Fruit fly (Drosophila melanogaster) whole organism, embryonic: ENCODE measurements around the gene frma.

ENCODE experiments used
- Awh ChIP-seq: fragments of 200-800 bp; sonication (Bioruptor generic); IDR thresholded peaks from 2 replicates; pipeline ENCODE4, ENCODE4 v1.3.6; 2022; ENCODE audit warnings: missing biosample characterization, missing genetic modification characterization
- Bteb2 ChIP-seq: fragments of 200-800 bp; sonication (Bioruptor generic); optimal IDR thresholded peaks from 2 replicates; lab custom pipeline; 2016; ENCODE audit warnings: missing biosample characterization, missing genetic modification characterization
- CG11723 ChIP-seq: fragments of 200-800 bp; sonication (Bioruptor generic); optimal IDR thresholded peaks from 2 replicates; lab custom pipeline; 2017; ENCODE audit warnings: missing biosample characterization, mild to moderate bottlenecking, missing genetic modification characterization
- CG12299 ChIP-seq: fragments of 200-800 bp; sonication (Bioruptor generic); optimal IDR thresholded peaks from 2 replicates; lab custom pipeline; 2018; ENCODE audit warnings: missing biosample characterization, mild to moderate bottlenecking, missing genetic modification characterization
- CG14014 ChIP-seq: fragments of 200-800 bp; sonication (Bioruptor generic); IDR thresholded peaks from 2 replicates; pipeline ENCODE4 v1.3.6; 2022; ENCODE audit warnings: missing biosample characterization, missing genetic modification characterization
- CG16815 ChIP-seq: fragments of 200-800 bp; sonication (Bioruptor generic); optimal IDR thresholded peaks from 3 replicates; lab custom pipeline; 2017; ENCODE audit warnings: missing biosample characterization, mild to moderate bottlenecking, missing genetic modification characterization
- CG17385 ChIP-seq: fragments of 200-800 bp; sonication (Bioruptor generic); optimal IDR thresholded peaks from 3 replicates; lab custom pipeline; 2018; ENCODE audit warnings: missing biosample characterization, mild to moderate bottlenecking, missing genetic modification characterization
- CG17912 ChIP-seq: fragments of 200-800 bp; sonication (Bioruptor generic); optimal IDR thresholded peaks from 2 replicates; lab custom pipeline; 2018; ENCODE audit warnings: missing biosample characterization, mild to moderate bottlenecking, missing genetic modification characterization
- CG2678 ChIP-seq: fragments of 200-800 bp; sonication (Bioruptor generic); optimal IDR thresholded peaks from 3 replicates; lab custom pipeline; 2019; ENCODE audit warnings: missing biosample characterization, mild to moderate bottlenecking, missing genetic modification characterization, moderate library complexity
- CG5180 ChIP-seq: fragments of 200-800 bp; sonication (Bioruptor generic); optimal IDR thresholded peaks from 3 replicates; lab custom pipeline; 2017; ENCODE audit warnings: missing biosample characterization, missing genetic modification characterization, mild to moderate bottlenecking, moderate library complexity, missing genetic modification reagents
- CG6254 ChIP-seq: fragments of 200-800 bp; sonication (Bioruptor generic); optimal IDR thresholded peaks from 3 replicates; lab custom pipeline; 2017; ENCODE audit warnings: mild to moderate bottlenecking, missing biosample characterization, missing genetic modification reagents, missing genetic modification characterization
- CG6791 ChIP-seq: fragments of 200-800 bp; sonication (Bioruptor generic); IDR thresholded peaks from 3 replicates; pipeline ENCODE4 v1.3.6; 2022; ENCODE audit warnings: missing biosample characterization, missing genetic modification characterization; ENCODE audit not compliant: partially characterized antibody
- CG6854 ChIP-seq: fragments of 200-800 bp; sonication (Bioruptor generic); optimal IDR thresholded peaks from 3 replicates; lab custom pipeline; 2017; ENCODE audit warnings: missing biosample characterization, mild to moderate bottlenecking, missing genetic modification characterization
- CG7556 ChIP-seq: fragments of 200-800 bp; sonication (Bioruptor generic); optimal IDR thresholded peaks from 2 replicates; lab custom pipeline; 2017; ENCODE audit warnings: missing biosample characterization, mild to moderate bottlenecking, missing genetic modification characterization
- CG7745 ChIP-seq: fragments of 200-800 bp; sonication (Bioruptor generic); optimal IDR thresholded peaks from 2 replicates; lab custom pipeline; 2018; ENCODE audit warnings: missing biosample characterization, mild to moderate bottlenecking, missing genetic modification characterization, moderate library complexity
- CG8359 ChIP-seq: fragments of 200-800 bp; sonication (Bioruptor generic); optimal IDR thresholded peaks from 2 replicates; lab custom pipeline; 2017; ENCODE audit warnings: missing biosample characterization, mild to moderate bottlenecking, missing genetic modification characterization, borderline replicate concordance
- CG8388 ChIP-seq: fragments of 200-800 bp; sonication (Bioruptor generic); optimal IDR thresholded peaks from 2 replicates; lab custom pipeline; 2019; ENCODE audit warnings: missing biosample characterization, mild to moderate bottlenecking, missing genetic modification characterization, moderate library complexity
- CHES-1-like ChIP-seq: fragments of 200-800 bp; sonication (Bioruptor generic); optimal IDR thresholded peaks from 2 replicates; lab custom pipeline; 2016; ENCODE audit warnings: missing biosample characterization, missing genetic modification characterization
- CTCF ChIP-seq: fragments of 200-800 bp; sonication (Bioruptor generic); optimal IDR thresholded peaks from 2 replicates; lab custom pipeline; 2017; ENCODE audit warnings: missing biosample characterization, mild to moderate bottlenecking, missing genetic modification characterization, moderate library complexity
- Camta ChIP-seq: fragments of 200-800 bp; sonication (Bioruptor generic); optimal IDR thresholded peaks from 2 replicates; lab custom pipeline; 2016; ENCODE audit warnings: missing biosample characterization, missing genetic modification characterization
- Dbx ChIP-seq: fragments of 200-800 bp; sonication (Bioruptor generic); IDR thresholded peaks from 3 replicates; pipeline ENCODE4 v1.3.6; 2022; ENCODE audit warnings: missing biosample characterization, missing genetic modification characterization
- Doc3 ChIP-seq: fragments of 200-800 bp; sonication (Bioruptor generic); IDR thresholded peaks from 3 replicates; pipeline ENCODE4 v1.3.6; 2022; ENCODE audit warnings: missing biosample characterization, missing genetic modification characterization; ENCODE audit not compliant: partially characterized antibody
- E2f1 ChIP-seq: fragments of 200-800 bp; sonication (Bioruptor generic); IDR thresholded peaks from 2 replicates; pipeline ENCODE4 v1.3.6; 2022; ENCODE audit warnings: missing biosample characterization, missing genetic modification characterization
- HmgZ ChIP-seq: fragments of 200-800 bp; sonication (Bioruptor generic); optimal IDR thresholded peaks from 2 replicates; lab custom pipeline; 2018; ENCODE audit warnings: missing biosample characterization, mild to moderate bottlenecking, missing genetic modification characterization
- Hmr ChIP-seq: fragments of 200-800 bp; sonication (Bioruptor generic); optimal IDR thresholded peaks from 3 replicates; lab custom pipeline; 2017; ENCODE audit warnings: mild to moderate bottlenecking, missing biosample characterization, missing genetic modification reagents, missing genetic modification characterization
- Med ChIP-seq: fragments of 200-800 bp; sonication (Bioruptor generic); peaks from one replicate; lab custom pipeline; 2016; ENCODE audit warnings: missing biosample characterization, missing genetic modification characterization, mild to moderate bottlenecking, inconsistent platforms, moderate library complexity
- Oaz ChIP-seq: fragments of 200-800 bp; sonication (Bioruptor generic); IDR thresholded peaks from 2 replicates; pipeline ENCODE4 v1.3.6; 2022; ENCODE audit warnings: missing biosample characterization, missing genetic modification characterization
- Optix ChIP-seq: fragments of 200-800 bp; sonication (Bioruptor generic); IDR thresholded peaks from 3 replicates; pipeline ENCODE4 v1.3.6; 2022; ENCODE audit warnings: missing biosample characterization, missing genetic modification characterization
- Pdp1 ChIP-seq, 2 experiments: fragments of 200-800 bp; sonication (Bioruptor generic); optimal IDR thresholded peaks; 3 replicates each; lab custom pipeline; 2016; ENCODE audit warnings: missing biosample characterization in 2 of 2, missing genetic modification characterization in 2 of 2, mild to moderate bottlenecking in 1 of 2, moderate library complexity in 1 of 2
- Poxn ChIP-seq: fragments of 200-800 bp; sonication (Bioruptor generic); IDR thresholded peaks from 2 replicates; pipeline ENCODE4 v1.3.6; 2022; ENCODE audit warnings: missing biosample characterization, missing genetic modification characterization
- Side ChIP-seq: fragments of 200-800 bp; sonication (Bioruptor generic); optimal IDR thresholded peaks from 2 replicates; lab custom pipeline; 2016; ENCODE audit warnings: missing biosample characterization, missing genetic modification characterization
- Sox100B ChIP-seq: fragments of 200-800 bp; sonication (Bioruptor generic); optimal IDR thresholded peaks from 3 replicates; lab custom pipeline; 2018; ENCODE audit warnings: missing biosample characterization, mild to moderate bottlenecking, missing genetic modification characterization
- crol ChIP-seq: fragments of 200-800 bp; sonication (Bioruptor generic); IDR thresholded peaks from 2 replicates; pipeline ENCODE4 v1.3.6; 2022; ENCODE audit warnings: missing biosample characterization, missing genetic modification characterization
- cwo ChIP-seq: fragments of 200-800 bp; sonication (Bioruptor generic); optimal IDR thresholded peaks from 3 replicates; lab custom pipeline; 2017; ENCODE audit warnings: missing biosample characterization, missing genetic modification characterization, mild to moderate bottlenecking, moderate library complexity, missing genetic modification reagents
- gcm2 ChIP-seq: fragments of 200-800 bp; sonication (Bioruptor generic); optimal IDR thresholded peaks from 2 replicates; lab custom pipeline; 2016; ENCODE audit warnings: missing biosample characterization, missing genetic modification characterization
- gsb-n ChIP-seq: fragments of 200-800 bp; sonication (Bioruptor generic); optimal IDR thresholded peaks from 3 replicates; lab custom pipeline; 2018; ENCODE audit warnings: missing biosample characterization, mild to moderate bottlenecking, missing genetic modification characterization
- her ChIP-seq: fragments of 200-800 bp; sonication (Bioruptor generic); optimal IDR thresholded peaks from 2 replicates; lab custom pipeline; 2016; ENCODE audit warnings: missing biosample characterization, missing genetic modification characterization
- jigr1 ChIP-seq: fragments of 200-800 bp; sonication (Bioruptor generic); IDR thresholded peaks from 3 replicates; pipeline ENCODE4 v1.3.6; 2022; ENCODE audit warnings: missing biosample characterization, missing genetic modification characterization
- lilli ChIP-seq: fragments of 200-800 bp; sonication (Bioruptor generic); optimal IDR thresholded peaks from 3 replicates; lab custom pipeline; 2016; ENCODE audit warnings: missing biosample characterization, missing genetic modification characterization
- odd ChIP-seq: fragments of 200-800 bp; sonication (Bioruptor generic); optimal IDR thresholded peaks from 2 replicates; lab custom pipeline; 2017; ENCODE audit warnings: missing biosample characterization, mild to moderate bottlenecking, missing genetic modification characterization
- rib ChIP-seq: fragments of 200-800 bp; sonication (Bioruptor generic); IDR thresholded peaks from 2 replicates; pipeline ENCODE4 v1.3.6; 2022; ENCODE audit warnings: missing biosample characterization, missing genetic modification characterization
- scrt ChIP-seq: fragments of 200-800 bp; sonication (Bioruptor generic); optimal IDR thresholded peaks from 2 replicates; lab custom pipeline; 2018; ENCODE audit warnings: missing biosample characterization, mild to moderate bottlenecking, missing genetic modification characterization, moderate library complexity
- sqz ChIP-seq: fragments of 200-800 bp; sonication (Bioruptor generic); optimal IDR thresholded peaks from 3 replicates; lab custom pipeline; 2018; ENCODE audit warnings: missing biosample characterization, mild to moderate bottlenecking, missing genetic modification characterization
- tgo ChIP-seq: fragments of 200-800 bp; sonication (Bioruptor generic); IDR thresholded peaks from 3 replicates; pipeline ENCODE4 v1.3.6; 2022; ENCODE audit warnings: missing biosample characterization, missing genetic modification characterization
- tll ChIP-seq, 2 experiments: fragments of 200-800 bp in 1 of 2; fragments of >200 bp in 1 of 2; sonication (Bioruptor generic) in 1 of 2; optimal IDR thresholded peaks; 2 replicates each; lab custom pipeline; 2017 to 2019; ENCODE audit warnings: missing biosample characterization in 2 of 2, missing genetic modification characterization in 2 of 2, mild to moderate bottlenecking in 1 of 2, moderate library complexity in 1 of 2
- tna ChIP-seq: fragments of 200-800 bp; sonication (Bioruptor generic); IDR thresholded peaks from 2 replicates; pipeline ENCODE4 v1.3.6; 2022; ENCODE audit warnings: missing biosample characterization, missing genetic modification characterization; ENCODE audit not compliant: partially characterized antibody
- twi ChIP-seq: fragments of 200-800 bp; optimal IDR thresholded peaks from 2 replicates; lab custom pipeline; 2019; ENCODE audit warnings: missing biosample characterization, mild to moderate bottlenecking, missing genetic modification characterization, moderate library complexity
- vnd ChIP-seq: fragments of 200-800 bp; sonication (Bioruptor generic); IDR thresholded peaks from 3 replicates; pipeline ENCODE4 v1.3.6; 2022; ENCODE audit warnings: missing biosample characterization, missing genetic modification characterization; ENCODE audit not compliant: partially characterized antibody

frma gene

dm6 chrX:5516783-5517571, 21.1 kb upstream of the frma start (continued):
- TF ChIP-seq Hmr = peak; percentile 63
- TF ChIP-seq CG8359 = peak; percentile 17
- no peak for TF ChIP-seq lilli (GFP tag; lab: Kevin White, UChicago)
- peak; percentile 25 for TF ChIP-seq her (GFP tag; lab: Kevin White, UChicago)
- no peak for TF ChIP-seq Poxn (GFP tag; lab: Robert Waterston, UW)
- TF ChIP-seq HmgZ = peak; percentile 31
- TF ChIP-seq gcm2 (GFP tag; lab: Kevin White, UChicago) = peak; percentile 32
- peak; percentile 5 for TF ChIP-seq Bteb2 (GFP tag; lab: Kevin White, UChicago)
- no peak for TF ChIP-seq crol (GFP tag; lab: Robert Waterston, UW)
- TF ChIP-seq E2f1 (GFP tag; lab: Robert Waterston, UW) = 0 out of 2 replicates have a peak, but pooled peaks have one; percentile 15
- no peak for TF ChIP-seq CG11723 (GFP tag; lab: Kevin White, UChicago)
- peak; percentile 48; the same call in 2 of the 3 replicates for TF ChIP-seq tgo (GFP tag; lab: Robert Waterston, UW)
- TF ChIP-seq rib (GFP tag; lab: Robert Waterston, UW) = no peak
- TF ChIP-seq Med = peak; percentile 7
- peak; percentile 68 for TF ChIP-seq CG7556 (GFP tag; lab: Kevin White, UChicago)
- peak; percentile 58 for TF ChIP-seq Sox100B (GFP tag; lab: Kevin White, UChicago)
- peak; percentile 14 for TF ChIP-seq CG8388 (GFP tag; lab: Kevin White, UChicago)
- TF ChIP-seq cwo (GFP tag; lab: Kevin White, UChicago) = peak; percentile 26
- no peak for TF ChIP-seq Camta
- no peak for TF ChIP-seq CG7745 (tag; lab: Kevin White, UChicago)
- no peak for TF ChIP-seq Oaz (GFP tag; lab: Robert Waterston, UW)
- no peak for TF ChIP-seq CG6854 (GFP tag; lab: Kevin White, UChicago)
- no peak for TF ChIP-seq CTCF (GFP tag; lab: Kevin White, UChicago)
- peak; percentile 74 for TF ChIP-seq CG2678 (tag; lab: Kevin White, UChicago)
- TF ChIP-seq Dbx (GFP tag; lab: Robert Waterston, UW) = peak; percentile 34; the same call in 1 of the 3 replicates
- peak; percentile 28 for TF ChIP-seq CG12299 (tag; lab: Kevin White, UChicago)
- no peak for TF ChIP-seq CG17912 (GFP tag; lab: Kevin White, UChicago)
- TF ChIP-seq Side (GFP tag; lab: Kevin White, UChicago) = peak; percentile 18
- 0 out of 3 replicates have a peak, but pooled peaks have one; percentile 24 for TF ChIP-seq Doc3 (GFP tag; lab: Robert Waterston, UW)
- TF ChIP-seq scrt (GFP tag; lab: Kevin White, UChicago) = peak; percentile 15
- peak; percentile 38 for TF ChIP-seq CG6254
- no peak for TF ChIP-seq CHES-1-like (GFP tag; lab: Kevin White, UChicago)
- peak in 1 of 2 experiments; percentile 19 for TF ChIP-seq Pdp1 (GFP tag; optimal IDR thresholded peaks at IDR 0.05; lab: Kevin White, UChicago)
- no peak for TF ChIP-seq Optix (GFP tag; lab: Robert Waterston, UW)
- TF ChIP-seq CG5180 (GFP tag; lab: Kevin White, UChicago) = peak; percentile 28
- TF ChIP-seq CG6791 (GFP tag; lab: Robert Waterston, UW) = no peak
- peak; percentile 44 for TF ChIP-seq CG14014
- peak; percentile 26 for TF ChIP-seq sqz (GFP tag; lab: Kevin White, UChicago)
- no peak for TF ChIP-seq tna (GFP tag; lab: Robert Waterston, UW)
- no peak for TF ChIP-seq CG16815 (GFP tag; lab: Kevin White, UChicago)
- TF ChIP-seq twi (tag; lab: Kevin White, UChicago) = peak; percentile 48
- TF ChIP-seq vnd (GFP tag; lab: Robert Waterston, UW) = 0 out of 3 replicates have a peak, but pooled peaks have one; percentile 42
- no peak for TF ChIP-seq tll (GFP tag; optimal IDR thresholded peaks at IDR 0.05; lab: Kevin White, UChicago)
- TF ChIP-seq gsb-n (tag; lab: Kevin White, UChicago) = peak; percentile 9
- no peak for TF ChIP-seq jigr1 (GFP tag; lab: Robert Waterston, UW)
- TF ChIP-seq odd (GFP tag; lab: Kevin White, UChicago) = peak; percentile 39
- TF ChIP-seq CG17385 (GFP tag; lab: Kevin White, UChicago) = peak; percentile 58
- TF ChIP-seq Awh (GFP tag; lab: Robert Waterston, UW) = no peak; the same call in 1 of the 2 replicates
